Worm (Caenorhabditis elegans) whole organism, mixed stage, embryonic: ENCODE measurements around the gene fbxa-220.

Experiments
- M03D4.4 ChIP-seq: sonication (generic microtip); optimal IDR thresholded peaks from 2 replicates; lab custom pipeline; 2017; ENCODE audit warnings: mild to moderate bottlenecking, missing genetic modification characterization, missing compliant biosample characterization
- bed-3 ChIP-seq: fragments of 200-800 bp; sonication (Bioruptor generic); optimal IDR thresholded peaks from 3 replicates; lab custom pipeline; 2018; ENCODE audit warnings: mild to moderate bottlenecking, missing genetic modification characterization, moderate library complexity, missing compliant biosample characterization
- blmp-1 ChIP-seq: fragments of 150-350 bp; optimal IDR thresholded peaks from 2 replicates; lab custom pipeline; 2014; ENCODE audit warnings: missing biosample characterization, missing genetic modification characterization
- ceh-43 ChIP-seq: fragments of 200-800 bp; sonication (Bioruptor generic); optimal IDR thresholded peaks from 2 replicates; lab custom pipeline; 2018; ENCODE audit warnings: mild to moderate bottlenecking, missing genetic modification characterization, moderate library complexity, missing compliant biosample characterization
- ceh-83 ChIP-seq: fragments of 200-800 bp; sonication (Bioruptor generic); optimal IDR thresholded peaks from 2 replicates; lab custom pipeline; 2018; ENCODE audit warnings: mild to moderate bottlenecking, missing genetic modification characterization, missing compliant biosample characterization
- ces-1 ChIP-seq: fragments of 150-350 bp; optimal IDR thresholded peaks from 2 replicates; lab custom pipeline; 2014; ENCODE audit warnings: missing biosample characterization, missing genetic modification reagents, missing genetic modification characterization
- cnd-1 ChIP-seq: fragments of 200-800 bp; sonication (Bioruptor generic); optimal IDR thresholded peaks from 2 replicates; lab custom pipeline; 2018; ENCODE audit warnings: mild to moderate bottlenecking, missing genetic modification characterization, missing compliant biosample characterization
- elt-1 ChIP-seq: sonication (generic microtip); optimal IDR thresholded peaks from 2 replicates; lab custom pipeline; 2017; ENCODE audit warnings: missing genetic modification characterization, mild to moderate bottlenecking, missing compliant biosample characterization, antibody characterized with exemption, moderate library complexity, borderline replicate concordance; ENCODE audit not compliant: insufficient read depth
- elt-3 ChIP-seq: fragments of 150-350 bp; optimal IDR thresholded peaks from 2 replicates; lab custom pipeline; 2014; ENCODE audit warnings: missing biosample characterization, missing genetic modification characterization
- ham-2 ChIP-seq: fragments of 200-800 bp; sonication (Bioruptor generic); optimal IDR thresholded peaks from 2 replicates; lab custom pipeline; 2018; ENCODE audit warnings: mild to moderate bottlenecking, missing genetic modification characterization, missing compliant biosample characterization
- hlh-1 ChIP-seq: fragments of 150-350 bp; optimal IDR thresholded peaks from 2 replicates; lab custom pipeline; 2014; ENCODE audit warnings: missing biosample characterization, missing genetic modification reagents, missing genetic modification characterization
- lin-13 ChIP-seq: fragments of 150-350 bp; optimal IDR thresholded peaks from 2 replicates; lab custom pipeline; 2014; ENCODE audit warnings: missing biosample characterization, missing genetic modification characterization
- lin-32 ChIP-seq: fragments of 200-800 bp; sonication (Bioruptor generic); optimal IDR thresholded peaks from 2 replicates; lab custom pipeline; 2018; ENCODE audit warnings: mild to moderate bottlenecking, missing genetic modification characterization, missing compliant biosample characterization
- mab-5 ChIP-seq: fragments of 150-350 bp; optimal IDR thresholded peaks from 2 replicates; lab custom pipeline; 2014; ENCODE audit warnings: missing biosample characterization, missing genetic modification characterization
- mep-1 ChIP-seq: fragments of 150-350 bp; optimal IDR thresholded peaks from 2 replicates; lab custom pipeline; 2017; ENCODE audit warnings: missing biosample characterization, missing genetic modification reagents, missing genetic modification characterization, inconsistent platforms
- mls-2 ChIP-seq: sonication (generic microtip); optimal IDR thresholded peaks from 2 replicates; lab custom pipeline; 2016; ENCODE audit warnings: mild to moderate bottlenecking, missing genetic modification characterization, moderate library complexity, missing compliant biosample characterization
- nhr-12 ChIP-seq: fragments of 150-350 bp; optimal IDR thresholded peaks from 2 replicates; lab custom pipeline; 2014; ENCODE audit warnings: missing biosample characterization, missing genetic modification characterization
- nhr-2 ChIP-seq: fragments of 150-350 bp; optimal IDR thresholded peaks from 2 replicates; lab custom pipeline; 2014; ENCODE audit warnings: missing biosample characterization, missing genetic modification characterization
- nhr-237 ChIP-seq: fragments of 150-350 bp; optimal IDR thresholded peaks from 2 replicates; lab custom pipeline; 2014; ENCODE audit warnings: missing biosample characterization, missing genetic modification characterization
- nhr-28 ChIP-seq: fragments of 150-350 bp; optimal IDR thresholded peaks from 2 replicates; lab custom pipeline; 2014; ENCODE audit warnings: missing biosample characterization, missing genetic modification characterization
- nhr-76 ChIP-seq: sonication (generic microtip); optimal IDR thresholded peaks from 2 replicates; lab custom pipeline; 2017; ENCODE audit warnings: missing biosample characterization, missing genetic modification characterization
- sem-2 ChIP-seq: fragments of 200-800 bp; sonication (Bioruptor generic); optimal IDR thresholded peaks from 2 replicates; lab custom pipeline; 2018; ENCODE audit warnings: mild to moderate bottlenecking, missing genetic modification characterization, missing compliant biosample characterization
- snpc-4 ChIP-seq: fragments of 150-350 bp; optimal IDR thresholded peaks from 2 replicates; lab custom pipeline; 2014; ENCODE audit warnings: missing biosample characterization, missing genetic modification characterization
- sptf-1 ChIP-seq: sonication (generic microtip); optimal IDR thresholded peaks from 2 replicates; lab custom pipeline; 2017; ENCODE audit warnings: mild to moderate bottlenecking, missing genetic modification characterization, moderate library complexity, missing compliant biosample characterization
- tbx-8 ChIP-seq: fragments of 200-800 bp; sonication (Bioruptor generic); optimal IDR thresholded peaks from 2 replicates; lab custom pipeline; 2018; ENCODE audit warnings: mild to moderate bottlenecking, missing genetic modification characterization, moderate library complexity, missing compliant biosample characterization
- unc-120 ChIP-seq: sonication (generic microtip); optimal IDR thresholded peaks from 2 replicates; lab custom pipeline; 2017; ENCODE audit warnings: missing genetic modification characterization, missing compliant biosample characterization; ENCODE audit not compliant: poor library complexity, severe bottlenecking
- unc-39 ChIP-seq: fragments of 150-350 bp; optimal IDR thresholded peaks from 2 replicates; lab custom pipeline; 2014; ENCODE audit warnings: missing biosample characterization, missing genetic modification characterization
- unc-62 ChIP-seq: fragments of 150-350 bp; optimal IDR thresholded peaks from 2 replicates; lab custom pipeline; 2014; ENCODE audit warnings: missing biosample characterization, missing genetic modification reagents, missing genetic modification characterization
- zip-8 ChIP-seq: fragments of 150-350 bp; optimal IDR thresholded peaks from 2 replicates; lab custom pipeline; 2014; ENCODE audit warnings: missing biosample characterization, missing genetic modification characterization
- ztf-11 ChIP-seq: fragments of 150-350 bp; optimal IDR thresholded peaks from 2 replicates; lab custom pipeline; 2014; ENCODE audit warnings: missing biosample characterization, missing genetic modification characterization

Gene fbxa-220

DNA sequence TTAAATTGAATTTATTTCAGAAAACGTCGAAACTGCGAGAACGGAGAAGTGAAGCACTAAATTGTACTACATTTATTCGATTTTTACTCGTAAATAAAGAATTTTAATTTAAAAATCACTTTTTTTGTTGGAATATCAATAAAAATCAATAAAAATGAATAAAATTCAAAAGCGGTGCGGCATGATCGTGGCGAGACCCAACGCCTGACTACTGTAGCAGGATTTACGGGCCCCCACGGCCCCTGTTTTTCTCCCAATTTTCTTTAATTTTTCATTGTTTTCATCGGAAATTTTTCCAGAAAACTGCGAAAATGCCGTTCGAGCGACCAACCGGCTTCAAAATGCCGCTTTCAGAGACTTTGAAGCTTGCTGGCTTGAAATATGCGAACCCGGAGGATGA is 24.8 kb upstream of the fbxa-220 start, which contains the start of gene Y66D12A.19:
Gene Y66D12A.19 (plus strand): TSS at position 266 of the 400 bp plus-strand sequence.
- no peak for TF ChIP-seq mep-1 (tag; lab: Kevin White, UChicago)
- no peak for TF ChIP-seq sem-2 (GFP tag; lab: Kevin White, UChicago)

DNA sequence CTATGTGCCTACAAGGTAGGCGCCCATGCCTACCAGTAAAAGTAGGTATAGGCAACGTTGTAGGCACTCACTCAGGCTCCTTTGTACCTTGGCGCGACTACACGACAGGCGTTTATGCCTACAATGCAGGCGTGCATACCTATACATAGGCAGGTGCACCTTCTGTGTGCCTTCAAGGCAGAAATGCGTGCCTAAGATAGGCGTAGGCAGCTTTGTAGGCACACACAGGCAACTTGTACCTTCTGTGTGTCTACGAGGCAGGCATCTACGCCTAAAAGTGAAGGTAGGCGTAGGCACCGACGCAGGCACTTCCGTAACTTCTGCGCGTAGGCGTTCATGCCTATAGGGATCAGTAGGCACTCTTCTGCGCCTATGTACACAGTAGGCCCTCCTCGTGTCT is 21.6 kb upstream of the fbxa-220 start:
- no peak for TF ChIP-seq nhr-76 (tag; lab: Kevin White, UChicago)
- no peak for TF ChIP-seq bed-3 (GFP tag; lab: Kevin White, UChicago)
- no peak for TF ChIP-seq ztf-11 (tag; lab: Kevin White, UChicago)
- no peak for TF ChIP-seq blmp-1

ce11 chrIII:11505213-11505612 is 21.2 kb upstream of the fbxa-220 start, which contains the start of the genes Y66D12A.21 and spe-6:
Gene Y66D12A.21 (minus strand): TSS chrIII:11505302.
Gene spe-6 (plus strand): TSS chrIII:11505488.
- TF ChIP-seq tbx-8 (no peak), ces-1 (GFP tag; lab: Kevin White, UChicago) (peak; percentile 22), mep-1 (tag; lab: Kevin White, UChicago) (peak; percentile 23)
- TF ChIP-seq, all 35 proteins: peak for 2

DNA sequence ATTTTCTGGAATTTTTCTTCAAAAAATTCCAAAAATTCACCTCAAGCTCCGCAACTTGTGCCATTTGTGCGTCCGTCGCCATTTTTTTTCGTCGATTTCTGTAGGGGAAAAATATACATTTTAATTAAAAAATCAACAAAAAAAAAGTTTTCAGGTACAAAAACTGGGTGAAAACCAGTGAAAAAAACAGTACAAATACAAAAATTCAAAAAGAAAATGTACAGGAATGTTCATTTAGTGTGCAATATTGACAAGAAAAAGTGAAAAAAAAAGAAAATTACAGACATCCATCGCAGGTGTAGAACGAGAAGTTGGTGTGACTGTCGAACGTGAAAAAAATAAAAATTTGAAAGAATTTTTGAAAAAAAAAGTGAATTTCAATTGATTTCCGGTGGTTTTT is 18.8 kb upstream of the fbxa-220 start, which contains the start of gene tin-10:
Gene tin-10 (minus strand): TSS at position 101 of the 400 bp plus-strand sequence.
- no peak for TF ChIP-seq nhr-28
- TF ChIP-seq nhr-237 (tag; lab: Kevin White, UChicago) = no peak
- TF ChIP-seq mep-1 (tag; lab: Kevin White, UChicago) = no peak
- no peak for TF ChIP-seq ceh-43 (GFP tag; lab: Kevin White, UChicago)
- TF ChIP-seq M03D4.4 (tag; lab: Kevin White, UChicago) = no peak
- no peak for TF ChIP-seq zip-8
- no peak for TF ChIP-seq sptf-1 (tag; lab: Kevin White, UChicago)
- TF ChIP-seq lin-32 = no peak
- TF ChIP-seq nhr-12 (tag; lab: Kevin White, UChicago) = no peak
- no peak for TF ChIP-seq blmp-1
- TF ChIP-seq nhr-2 (tag; lab: Kevin White, UChicago) = no peak
- no peak for TF ChIP-seq elt-1 (tag; lab: Kevin White, UChicago)
- no peak for TF ChIP-seq ham-2 (GFP tag; lab: Kevin White, UChicago)
- no peak for TF ChIP-seq unc-39
- TF ChIP-seq ceh-83 (GFP tag; lab: Kevin White, UChicago) = no peak
- TF ChIP-seq hlh-1 = no peak
- no peak for TF ChIP-seq unc-120 (tag; lab: Kevin White, UChicago)
- no peak for TF ChIP-seq mls-2 (tag; lab: Kevin White, UChicago)
- no peak for TF ChIP-seq ces-1 (GFP tag; lab: Kevin White, UChicago)

DNA sequence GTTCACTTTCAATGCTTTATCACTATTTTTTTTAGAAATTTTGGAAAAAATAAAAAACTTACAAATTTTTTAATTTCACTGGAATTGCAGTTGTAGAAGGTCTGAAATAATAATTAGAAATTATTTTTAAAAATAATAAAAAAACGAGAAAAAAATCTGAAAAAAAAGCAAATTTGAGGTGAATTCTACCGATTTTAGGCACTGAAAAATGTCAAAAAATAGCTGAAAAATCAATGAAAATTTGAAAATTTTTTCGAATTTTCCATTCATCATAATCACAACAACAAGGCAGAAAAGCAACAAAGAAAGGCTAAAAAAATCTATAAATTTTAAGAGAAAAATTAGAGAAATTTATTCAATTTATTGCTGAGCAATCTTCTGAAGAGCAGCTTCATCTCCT is 16.7 kb upstream of the fbxa-220 start, which contains the start of gene nars-2:
Gene nars-2 (minus strand): TSS at position 101 of the 400 bp plus-strand sequence.
- TF ChIP-seq tbx-8 (no peak), unc-62 (GFP tag; lab: Kevin White, UChicago) (no peak), snpc-4 (no peak), ztf-11 (tag; lab: Kevin White, UChicago) (no peak), mab-5 (tag; lab: Kevin White, UChicago) (no peak), M03D4.4 (tag; lab: Kevin White, UChicago) (no peak), nhr-12 (tag; lab: Kevin White, UChicago) (no peak), lin-13 (tag; lab: Kevin White, UChicago) (no peak), lin-32 (no peak), unc-39 (no peak), nhr-28 (no peak), elt-3 (tag; lab: Kevin White, UChicago) (no peak), sptf-1 (tag; lab: Kevin White, UChicago) (no peak), cnd-1 (tag; lab: Kevin White, UChicago) (no peak), unc-120 (tag; lab: Kevin White, UChicago) (no peak), nhr-2 (tag; lab: Kevin White, UChicago) (no peak), ces-1 (GFP tag; lab: Kevin White, UChicago) (no peak), nhr-237 (tag; lab: Kevin White, UChicago) (no peak), hlh-1 (no peak), ceh-43 (GFP tag; lab: Kevin White, UChicago) (no peak)
